Worm (Caenorhabditis elegans): Measurements from ENCODE around the gene K10C9.7.

DNA sequence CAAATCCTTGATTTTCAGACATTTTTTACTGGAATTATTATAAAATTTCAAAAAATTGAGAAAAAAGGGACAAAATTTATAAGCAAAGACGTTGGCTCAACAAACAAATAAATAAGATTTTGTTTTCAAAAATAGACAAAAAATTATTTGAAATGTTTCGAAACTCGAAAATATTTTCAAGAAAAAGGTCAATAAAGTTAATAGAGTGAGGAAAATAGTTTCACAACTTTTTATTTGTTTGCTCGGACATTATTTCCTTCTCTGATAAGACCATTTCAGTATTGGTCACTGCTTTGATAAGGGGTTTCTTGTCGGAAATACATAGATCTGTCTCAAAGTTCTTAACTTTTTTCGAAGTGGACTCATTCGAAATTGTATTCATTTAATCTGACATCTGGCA is 40.3 kb downstream of the K10C9.7 start, which contains the start of gene R09A1.3:
- TF ChIP-seq lin-13 (GFP tag; optimal IDR thresholded peaks at IDR 0.05) (no peak), nhr-90 (tag; optimal IDR thresholded peaks at IDR 0.05; ENCODE audit: poor library complexity) (no peak), efl-3 (GFP tag; optimal IDR thresholded peaks at IDR 0.05) (no peak), snpc-4 (tag; optimal IDR thresholded peaks at IDR 0.05) (no peak), unc-62 (GFP tag; optimal IDR thresholded peaks at IDR 0.05) (no peak), ztf-11 (tag; optimal IDR thresholded peaks at IDR 0.05) (no peak), fos-1 (tag; optimal IDR thresholded peaks at IDR 0.05) (no peak), mdl-1 (tag; optimal IDR thresholded peaks at IDR 0.05) (no peak), jun-1 (tag; optimal IDR thresholded peaks at IDR 0.05) (no peak), nhr-77 (tag; optimal IDR thresholded peaks at IDR 0.05) (no peak), nhr-12 (tag; optimal IDR thresholded peaks at IDR 0.05) (no peak), ztf-4 (tag; optimal IDR thresholded peaks at IDR 0.05) (no peak), efl-1 (optimal IDR thresholded peaks at IDR 0.05) (no peak), efl-1 (GFP tag; optimal IDR thresholded peaks at IDR 0.05 in 1 of 2) (no peak)
